Worm (Caenorhabditis elegans) whole organism, L2 larva: ENCODE data around the gene kbp-3.

ENCODE experiments used
- C34F6.9 ChIP-seq: fragments of 150-350 bp; optimal IDR thresholded peaks from 2 replicates; lab custom pipeline; 2014; ENCODE audit warnings: missing biosample characterization, missing genetic modification characterization
- R02D3.7 ChIP-seq: fragments of 150-350 bp; optimal IDR thresholded peaks from 2 replicates; lab custom pipeline; 2014; ENCODE audit warnings: missing biosample characterization, missing genetic modification characterization
- Y55F3AM.14 ChIP-seq: fragments of 200-800 bp; sonication (Bioruptor generic); optimal IDR thresholded peaks from 2 replicates; lab custom pipeline; 2018; ENCODE audit warnings: mild to moderate bottlenecking, missing genetic modification characterization, missing compliant biosample characterization
- ZK546.5 ChIP-seq: sonication (generic microtip); optimal IDR thresholded peaks from 2 replicates; lab custom pipeline; 2017; ENCODE audit warnings: missing biosample characterization, missing genetic modification characterization
- alr-1 ChIP-seq: fragments of 150-350 bp; optimal IDR thresholded peaks from 2 replicates; lab custom pipeline; 2014; ENCODE audit warnings: missing biosample characterization, missing genetic modification characterization
- aly-2 ChIP-seq: fragments of 150-350 bp; optimal IDR thresholded peaks from 2 replicates; lab custom pipeline; 2014; ENCODE audit warnings: missing biosample characterization, missing genetic modification characterization
- blmp-1 ChIP-seq: sonication (generic microtip); optimal IDR thresholded peaks from 2 replicates; lab custom pipeline; 2017; ENCODE audit warnings: missing genetic modification characterization, mild to moderate bottlenecking, missing compliant biosample characterization, antibody characterized with exemption, moderate library complexity; ENCODE audit not compliant: insufficient read depth
- ceh-16 ChIP-seq: fragments of 150-350 bp; optimal IDR thresholded peaks from 2 replicates; lab custom pipeline; 2014; ENCODE audit warnings: missing biosample characterization, missing genetic modification characterization
- ceh-82 ChIP-seq: fragments of 150-350 bp; optimal IDR thresholded peaks from 2 replicates; lab custom pipeline; 2014; ENCODE audit warnings: missing biosample characterization, missing genetic modification characterization
- crh-2 ChIP-seq: sonication (generic microtip); optimal IDR thresholded peaks from 2 replicates; lab custom pipeline; 2017; ENCODE audit warnings: missing biosample characterization, missing genetic modification characterization
- dmd-4 ChIP-seq: sonication (generic microtip); optimal IDR thresholded peaks from 2 replicates; lab custom pipeline; 2017; ENCODE audit warnings: missing biosample characterization, missing genetic modification characterization
- egl-27 ChIP-seq: sonication (generic microtip); optimal IDR thresholded peaks from 3 replicates; lab custom pipeline; 2017; ENCODE audit warnings: missing biosample characterization, missing genetic modification reagents, missing genetic modification characterization
- elt-1 ChIP-seq: fragments of 150-350 bp; optimal IDR thresholded peaks from 2 replicates; lab custom pipeline; 2014; ENCODE audit warnings: missing biosample characterization, missing genetic modification characterization
- gmeb-1 ChIP-seq: fragments of 150-350 bp; optimal IDR thresholded peaks from 2 replicates; lab custom pipeline; 2014; ENCODE audit warnings: missing biosample characterization, missing genetic modification characterization
- lin-11 ChIP-seq: fragments of 150-350 bp; sonication (generic microtip); optimal IDR thresholded peaks from 2 replicates; lab custom pipeline; 2014; ENCODE audit warnings: missing biosample characterization, missing genetic modification characterization, inconsistent platforms, mixed read lengths
- lin-13 ChIP-seq: fragments of 150-350 bp; optimal IDR thresholded peaks from 2 replicates; lab custom pipeline; 2014; ENCODE audit warnings: missing biosample characterization, missing genetic modification reagents, missing genetic modification characterization
- mab-5 ChIP-seq: fragments of 150-350 bp; optimal IDR thresholded peaks from 2 replicates; lab custom pipeline; 2014; ENCODE audit warnings: missing biosample characterization, missing genetic modification characterization
- mbf-1 ChIP-seq: sonication (generic microtip); optimal IDR thresholded peaks from 2 replicates; lab custom pipeline; 2017; ENCODE audit warnings: missing biosample characterization, missing genetic modification characterization
- nhr-11 ChIP-seq: fragments of 150-350 bp; optimal IDR thresholded peaks from 2 replicates; lab custom pipeline; 2014; ENCODE audit warnings: missing biosample characterization, missing genetic modification characterization
- nhr-12 ChIP-seq: fragments of 150-350 bp; optimal IDR thresholded peaks from 2 replicates; lab custom pipeline; 2014; ENCODE audit warnings: missing biosample characterization, missing genetic modification characterization
- nhr-129 ChIP-seq: fragments of 150-350 bp; optimal IDR thresholded peaks from 2 replicates; lab custom pipeline; 2014; ENCODE audit warnings: missing biosample characterization, missing genetic modification characterization
- nhr-21 ChIP-seq: fragments of 150-350 bp; optimal IDR thresholded peaks from 2 replicates; lab custom pipeline; 2014; ENCODE audit warnings: missing biosample characterization, missing genetic modification characterization
- nhr-23 ChIP-seq: fragments of 150-350 bp; optimal IDR thresholded peaks from 2 replicates; lab custom pipeline; 2014; ENCODE audit warnings: missing biosample characterization, missing genetic modification reagents, missing genetic modification characterization
- nhr-237 ChIP-seq: fragments of 150-350 bp; optimal IDR thresholded peaks from 2 replicates; lab custom pipeline; 2014; ENCODE audit warnings: missing biosample characterization, missing genetic modification characterization
- nhr-25 ChIP-seq: fragments of 150-350 bp; sonication (generic microtip); optimal IDR thresholded peaks from 3 replicates; lab custom pipeline; 2014; ENCODE audit warnings: missing biosample characterization, missing genetic modification characterization
- nhr-6 ChIP-seq: fragments of 150-350 bp; optimal IDR thresholded peaks from 2 replicates; lab custom pipeline; 2014; ENCODE audit warnings: missing biosample characterization, missing genetic modification characterization
- nhr-77 ChIP-seq: fragments of 150-350 bp; optimal IDR thresholded peaks from 2 replicates; lab custom pipeline; 2014; ENCODE audit warnings: missing biosample characterization, missing genetic modification characterization
- peb-1 ChIP-seq: fragments of 150-350 bp; optimal IDR thresholded peaks from 2 replicates; lab custom pipeline; 2014; ENCODE audit warnings: missing biosample characterization, missing genetic modification characterization
- sem-4 ChIP-seq: fragments of 150-350 bp; optimal IDR thresholded peaks from 2 replicates; lab custom pipeline; 2014; ENCODE audit warnings: missing biosample characterization, missing genetic modification reagents, missing genetic modification characterization
- skn-1 ChIP-seq: sonication (generic microtip); optimal IDR thresholded peaks from 2 replicates; lab custom pipeline; 2017; ENCODE audit warnings: missing biosample characterization, missing genetic modification characterization
- sma-9 ChIP-seq, 2 experiments: fragments of 150-350 bp in 1 of 2; sonication (generic microtip) in 1 of 2; optimal IDR thresholded peaks; 2 replicates each; lab custom pipeline; 2014 to 2016; ENCODE audit warnings: missing genetic modification characterization in 2 of 2, mild to moderate bottlenecking in 1 of 2, missing biosample characterization in 1 of 2, missing compliant biosample characterization in 1 of 2, missing genetic modification reagents in 1 of 2, moderate library complexity in 1 of 2
- unc-39 ChIP-seq: fragments of 150-350 bp; optimal IDR thresholded peaks from 2 replicates; lab custom pipeline; 2014; ENCODE audit warnings: missing biosample characterization, missing genetic modification characterization
- unc-55 ChIP-seq: fragments of 150-350 bp; sonication (generic microtip); optimal IDR thresholded peaks from 3 replicates; lab custom pipeline; 2014; ENCODE audit warnings: missing biosample characterization, missing genetic modification reagents, missing genetic modification characterization
- ztf-11 ChIP-seq: sonication (generic microtip); optimal IDR thresholded peaks from 2 replicates; lab custom pipeline; 2017; ENCODE audit warnings: missing biosample characterization, missing genetic modification characterization

kbp-3 gene

DNA sequence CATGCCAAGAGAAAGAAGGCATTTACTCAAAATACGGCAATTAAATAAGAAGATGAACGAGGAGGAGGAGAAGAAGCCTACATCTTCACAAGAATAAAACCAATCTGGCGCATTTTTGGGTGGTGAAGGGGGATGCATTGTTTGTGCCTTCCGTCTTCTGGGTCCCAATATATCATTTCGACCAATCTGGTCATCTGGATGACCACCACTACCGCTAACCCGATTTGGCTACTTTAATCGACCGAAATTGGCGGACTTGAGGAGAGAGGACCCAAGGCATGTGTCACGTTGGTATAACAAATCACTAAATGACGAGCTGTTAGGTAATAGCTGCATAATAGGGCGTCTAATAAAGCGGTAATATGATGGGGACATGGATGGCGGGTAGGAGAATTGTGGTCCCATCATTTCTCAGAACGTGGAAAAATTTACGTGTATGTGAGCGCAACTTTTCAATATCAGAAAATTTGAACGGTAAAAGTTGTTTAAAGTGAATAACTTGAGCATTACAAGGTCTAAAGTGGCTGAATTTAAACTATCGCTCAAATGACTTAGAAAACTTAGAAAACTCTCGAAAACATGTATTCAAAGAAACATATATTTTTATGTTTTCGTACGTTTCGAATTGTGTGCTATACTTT, 44.0 kb upstream of the kbp-3 start:
- TF ChIP-seq lin-13 (GFP tag; lab: Kevin White, UChicago) = no peak
- TF ChIP-seq sem-4 (tag; lab: Kevin White, UChicago) = no peak
- TF ChIP-seq Y55F3AM.14 (GFP tag; lab: Kevin White, UChicago) = no peak
- no peak for TF ChIP-seq dmd-4 (tag; lab: Kevin White, UChicago)
- TF ChIP-seq alr-1 (tag; lab: Kevin White, UChicago) = no peak
- no peak for TF ChIP-seq nhr-237 (tag; lab: Kevin White, UChicago)
- no peak for TF ChIP-seq ceh-16 (tag; lab: Kevin White, UChicago)
- no peak for TF ChIP-seq blmp-1 (tag; lab: Kevin White, UChicago)
- no peak for TF ChIP-seq aly-2 (tag; lab: Kevin White, UChicago)
- TF ChIP-seq unc-55 (GFP tag; lab: Kevin White, UChicago) = no peak
- TF ChIP-seq nhr-129 (tag; lab: Kevin White, UChicago) = no peak
- no peak for TF ChIP-seq nhr-25 (tag; lab: Kevin White, UChicago)
- TF ChIP-seq ZK546.5 (tag; lab: Kevin White, UChicago) = no peak
- TF ChIP-seq nhr-12 (tag; lab: Kevin White, UChicago) = no peak
- no peak for TF ChIP-seq mab-5 (tag; lab: Kevin White, UChicago)
- TF ChIP-seq nhr-23 (tag; lab: Kevin White, UChicago) = no peak
- no peak for TF ChIP-seq C34F6.9
- no peak for TF ChIP-seq elt-1 (tag; lab: Kevin White, UChicago)
- TF ChIP-seq unc-39 = no peak

ce11 chrII:14432100-14432499, 42.2 kb upstream of the kbp-3 start:
- no peak for TF ChIP-seq lin-11 (tag; lab: Kevin White, UChicago)
- no peak for TF ChIP-seq unc-39
- TF ChIP-seq ceh-82 (tag; lab: Kevin White, UChicago) = no peak
- TF ChIP-seq nhr-77 (tag; lab: Kevin White, UChicago) = no peak
- TF ChIP-seq gmeb-1 = no peak
- TF ChIP-seq unc-55 (GFP tag; lab: Kevin White, UChicago) = no peak
- no peak for TF ChIP-seq R02D3.7 (tag; lab: Kevin White, UChicago)
- no peak for TF ChIP-seq nhr-11 (tag; lab: Kevin White, UChicago)
- no peak for TF ChIP-seq ceh-16 (tag; lab: Kevin White, UChicago)
- TF ChIP-seq sem-4 (tag; lab: Kevin White, UChicago) = no peak
- TF ChIP-seq skn-1 (tag; lab: Kevin White, UChicago) = no peak
- TF ChIP-seq nhr-21 (tag; lab: Kevin White, UChicago) = no peak
- TF ChIP-seq crh-2 = no peak
- TF ChIP-seq egl-27 = no peak
- no peak for TF ChIP-seq dmd-4 (tag; lab: Kevin White, UChicago)
- TF ChIP-seq mbf-1 (tag; lab: Kevin White, UChicago) = no peak
- no peak for TF ChIP-seq sma-9 (GFP tag; optimal IDR thresholded peaks at IDR 0.05; lab: Kevin White, UChicago)
- TF ChIP-seq sma-9 (tag; optimal IDR thresholded peaks at IDR 0.05; lab: Kevin White, UChicago) = no peak
- TF ChIP-seq aly-2 (tag; lab: Kevin White, UChicago) = no peak
- no peak for TF ChIP-seq nhr-6 (tag; lab: Kevin White, UChicago)

ce11 chrII:14428834-14429233, 39.0 kb upstream of the kbp-3 start:
- TF ChIP-seq gmeb-1 (no peak), mab-5 (tag; lab: Kevin White, UChicago) (no peak), nhr-129 (tag; lab: Kevin White, UChicago) (no peak), blmp-1 (tag; lab: Kevin White, UChicago) (no peak), ztf-11 (no peak), R02D3.7 (tag; lab: Kevin White, UChicago) (no peak), C34F6.9 (no peak), sma-9 (GFP tag; optimal IDR thresholded peaks at IDR 0.05; lab: Kevin White, UChicago) (no peak), sma-9 (tag; optimal IDR thresholded peaks at IDR 0.05; lab: Kevin White, UChicago) (no peak), nhr-11 (tag; lab: Kevin White, UChicago) (no peak), lin-11 (tag; lab: Kevin White, UChicago) (no peak), sem-4 (tag; lab: Kevin White, UChicago) (no peak)

ce11 chrII:14427714-14428113, 37.8 kb upstream of the kbp-3 start:
- TF ChIP-seq peb-1 (tag; lab: Kevin White, UChicago) (no peak), aly-2 (tag; lab: Kevin White, UChicago) (no peak), nhr-11 (tag; lab: Kevin White, UChicago) (no peak), sma-9 (GFP tag; optimal IDR thresholded peaks at IDR 0.05; lab: Kevin White, UChicago) (no peak), sma-9 (tag; optimal IDR thresholded peaks at IDR 0.05; lab: Kevin White, UChicago) (no peak)
